Worm (Caenorhabditis elegans): Measurements from ENCODE around the gene B0410.3.

- TF ChIP-seq C04F5.9 (tag; optimal IDR thresholded peaks at IDR 0.05) (no peak), fkh-10 (GFP tag; optimal IDR thresholded peaks at IDR 0.05) (no peak), lin-35 (GFP tag; optimal IDR thresholded peaks at IDR 0.05) (no peak), rnt-1 (tag; optimal IDR thresholded peaks at IDR 0.05) (no peak), snpc-4 (tag; optimal IDR thresholded peaks at IDR 0.05) (no peak)
Measured at ce11 chrX:2871037-2871436, 20.3 kb downstream of the B0410.3 start, which contains the start of gene F53B3.3.

Data from whole organism, L1 larva.